Worm (Caenorhabditis elegans) whole organism, L2 larva: ENCODE results near the gene hpo-31.

Experiments
- ama-1 ChIP-seq: fragments of 150-350 bp; optimal IDR thresholded peaks from 2 replicates; lab custom pipeline; 2018; ENCODE audit warnings: inconsistent platforms
- ceh-82 ChIP-seq: fragments of 150-350 bp; optimal IDR thresholded peaks from 2 replicates; lab custom pipeline; 2014; ENCODE audit warnings: missing biosample characterization, missing genetic modification characterization
- crh-2 ChIP-seq: sonication (generic microtip); optimal IDR thresholded peaks from 2 replicates; lab custom pipeline; 2017; ENCODE audit warnings: missing biosample characterization, missing genetic modification characterization
- egl-27 ChIP-seq: sonication (generic microtip); optimal IDR thresholded peaks from 3 replicates; lab custom pipeline; 2017; ENCODE audit warnings: missing biosample characterization, missing genetic modification reagents, missing genetic modification characterization
- fos-1 ChIP-seq: fragments of 150-350 bp; optimal IDR thresholded peaks from 2 replicates; lab custom pipeline; 2014; ENCODE audit warnings: missing biosample characterization, missing genetic modification characterization
- gmeb-1 ChIP-seq: fragments of 150-350 bp; optimal IDR thresholded peaks from 2 replicates; lab custom pipeline; 2014; ENCODE audit warnings: missing biosample characterization, missing genetic modification characterization
- lin-11 ChIP-seq: fragments of 150-350 bp; sonication (generic microtip); optimal IDR thresholded peaks from 2 replicates; lab custom pipeline; 2014; ENCODE audit warnings: missing biosample characterization, missing genetic modification characterization, inconsistent platforms, mixed read lengths
- lin-39 ChIP-seq: fragments of 150-350 bp; optimal IDR thresholded peaks from 2 replicates; lab custom pipeline; 2014; ENCODE audit warnings: missing biosample characterization, missing genetic modification reagents, missing genetic modification characterization
- mab-5 ChIP-seq: fragments of 150-350 bp; optimal IDR thresholded peaks from 2 replicates; lab custom pipeline; 2014; ENCODE audit warnings: missing biosample characterization, missing genetic modification characterization
- mbf-1 ChIP-seq: sonication (generic microtip); optimal IDR thresholded peaks from 2 replicates; lab custom pipeline; 2017; ENCODE audit warnings: missing biosample characterization, missing genetic modification characterization
- nhr-11 ChIP-seq: fragments of 150-350 bp; optimal IDR thresholded peaks from 2 replicates; lab custom pipeline; 2014; ENCODE audit warnings: missing biosample characterization, missing genetic modification characterization
- nhr-21 ChIP-seq: fragments of 150-350 bp; optimal IDR thresholded peaks from 2 replicates; lab custom pipeline; 2014; ENCODE audit warnings: missing biosample characterization, missing genetic modification characterization
- nhr-237 ChIP-seq: fragments of 150-350 bp; optimal IDR thresholded peaks from 2 replicates; lab custom pipeline; 2014; ENCODE audit warnings: missing biosample characterization, missing genetic modification characterization
- nhr-77 ChIP-seq: fragments of 150-350 bp; optimal IDR thresholded peaks from 2 replicates; lab custom pipeline; 2014; ENCODE audit warnings: missing biosample characterization, missing genetic modification characterization
- skn-1 ChIP-seq: sonication (generic microtip); optimal IDR thresholded peaks from 2 replicates; lab custom pipeline; 2017; ENCODE audit warnings: missing biosample characterization, missing genetic modification characterization
- zag-1 ChIP-seq: fragments of 150-350 bp; optimal IDR thresholded peaks from 2 replicates; lab custom pipeline; 2014; ENCODE audit warnings: missing biosample characterization, missing genetic modification characterization

Gene hpo-31

ce11 chrV:13873323-13873722 is 50.5 kb downstream of the hpo-31 start:
- TF ChIP-seq zag-1 (tag; lab: Kevin White, UChicago): no peak
- TF ChIP-seq nhr-237: no peak
- TF ChIP-seq ceh-82 (tag; lab: Kevin White, UChicago): no peak
- TF ChIP-seq nhr-21 (tag; lab: Kevin White, UChicago): no peak
- TF ChIP-seq egl-27 (tag; lab: Kevin White, UChicago): no peak
- no peak for TF ChIP-seq skn-1 (tag; lab: Kevin White, UChicago)
- TF ChIP-seq lin-11 (tag; lab: Kevin White, UChicago): no peak
- no peak for TF ChIP-seq mab-5
- no peak for TF ChIP-seq lin-39
- TF ChIP-seq nhr-77: no peak
- no peak for TF ChIP-seq gmeb-1
- TF ChIP-seq mbf-1: no peak
- no peak for TF ChIP-seq fos-1 (tag; lab: Kevin White, UChicago)
- TF ChIP-seq ama-1 (lab: Kevin White, UChicago): no peak
- TF ChIP-seq crh-2 (tag; lab: Kevin White, UChicago): no peak
- no peak for TF ChIP-seq nhr-11 (tag; lab: Kevin White, UChicago)
